Worm (Caenorhabditis elegans) whole organism, late embryonic: ENCODE results near the gene gadr-2.

Experiments used
- C38D4.7 ChIP-seq: fragments of 200-800 bp; sonication (Bioruptor generic); optimal IDR thresholded peaks from 2 replicates; lab custom pipeline; 2018; ENCODE audit warnings: mild to moderate bottlenecking, missing genetic modification characterization, moderate library complexity, missing compliant biosample characterization
- K02D7.2 ChIP-seq: sonication (generic microtip); optimal IDR thresholded peaks from 2 replicates; lab custom pipeline; 2017; ENCODE audit warnings: mild to moderate bottlenecking, missing genetic modification characterization, missing compliant biosample characterization
- K09A11.1 ChIP-seq: sonication (generic microtip); optimal IDR thresholded peaks from 2 replicates; lab custom pipeline; 2017; ENCODE audit warnings: antibody characterized with exemption, mild to moderate bottlenecking, missing genetic modification characterization, missing compliant biosample characterization; ENCODE audit not compliant: insufficient read depth
- ceh-19 ChIP-seq: fragments of 200-800 bp; sonication (Bioruptor generic); optimal IDR thresholded peaks from 2 replicates; lab custom pipeline; 2018; ENCODE audit warnings: mild to moderate bottlenecking, missing genetic modification characterization, missing compliant biosample characterization
- ceh-22 ChIP-seq: sonication (generic microtip); optimal IDR thresholded peaks from 2 replicates; lab custom pipeline; 2017; ENCODE audit warnings: missing biosample characterization, missing genetic modification characterization
- ceh-24 ChIP-seq: sonication (generic microtip); optimal IDR thresholded peaks from 2 replicates; lab custom pipeline; 2016; ENCODE audit warnings: mild to moderate bottlenecking, missing genetic modification characterization, missing compliant biosample characterization
- ceh-34 ChIP-seq: sonication (generic microtip); optimal IDR thresholded peaks from 2 replicates; lab custom pipeline; 2016; ENCODE audit warnings: mild to moderate bottlenecking, missing genetic modification characterization, missing compliant biosample characterization
- ceh-45 ChIP-seq: fragments of 200-800 bp; sonication (Bioruptor generic); IDR thresholded peaks from 2 replicates; pipeline ENCODE4 v1.3.6; 2022; ENCODE audit warnings: missing genetic modification reagents, missing genetic modification characterization, missing compliant biosample characterization
- che-1 ChIP-seq: sonication (generic microtip); optimal IDR thresholded peaks from 2 replicates; lab custom pipeline; 2016; ENCODE audit warnings: mild to moderate bottlenecking, missing genetic modification characterization, missing compliant biosample characterization
- dmd-4 ChIP-seq: sonication (generic microtip); optimal IDR thresholded peaks from 2 replicates; lab custom pipeline; 2016; ENCODE audit warnings: borderline replicate concordance, missing genetic modification characterization, missing compliant biosample characterization
- dve-1 ChIP-seq: sonication (generic microtip); optimal IDR thresholded peaks from 2 replicates; lab custom pipeline; 2017; ENCODE audit warnings: antibody characterized with exemption, mild to moderate bottlenecking, missing genetic modification characterization, missing compliant biosample characterization
- elt-2 ChIP-seq: sonication (generic microtip); optimal IDR thresholded peaks from 2 replicates; lab custom pipeline; 2016; ENCODE audit warnings: missing genetic modification reagents, missing genetic modification characterization, missing compliant biosample characterization
- eyg-1 ChIP-seq: sonication (generic microtip); optimal IDR thresholded peaks from 2 replicates; lab custom pipeline; 2016; ENCODE audit warnings: missing genotype, missing genetic modification characterization, missing compliant biosample characterization
- fax-1 ChIP-seq: sonication (generic microtip); optimal IDR thresholded peaks from 2 replicates; lab custom pipeline; 2016; ENCODE audit warnings: missing genotype, missing genetic modification characterization, missing compliant biosample characterization
- fkh-6 ChIP-seq: sonication (generic microtip); optimal IDR thresholded peaks from 2 replicates; lab custom pipeline; 2016; ENCODE audit warnings: missing genetic modification characterization, missing compliant biosample characterization
- hlh-13 ChIP-seq: fragments of 200-800 bp; sonication (Bioruptor generic); optimal IDR thresholded peaks from 2 replicates; lab custom pipeline; 2018; ENCODE audit warnings: mild to moderate bottlenecking, missing genetic modification characterization, missing compliant biosample characterization
- hlh-15 ChIP-seq: sonication (generic microtip); optimal IDR thresholded peaks from 2 replicates; lab custom pipeline; 2016; ENCODE audit warnings: missing genetic modification characterization, missing compliant biosample characterization
- hlh-30 ChIP-seq: sonication (generic microtip); optimal IDR thresholded peaks from 2 replicates; lab custom pipeline; 2017; ENCODE audit warnings: antibody characterized with exemption, missing genetic modification characterization, missing compliant biosample characterization; ENCODE audit not compliant: insufficient read depth
- hlh-6 ChIP-seq: sonication (generic microtip); optimal IDR thresholded peaks from 2 replicates; lab custom pipeline; 2016; ENCODE audit warnings: missing genotype, missing genetic modification characterization, missing compliant biosample characterization
- lim-6 ChIP-seq: sonication (generic microtip); optimal IDR thresholded peaks from 2 replicates; lab custom pipeline; 2016; ENCODE audit warnings: missing genetic modification characterization, missing compliant biosample characterization
- madf-2 ChIP-seq: sonication (generic microtip); optimal IDR thresholded peaks from 2 replicates; lab custom pipeline; 2017; ENCODE audit warnings: missing genetic modification characterization, missing compliant biosample characterization
- nhr-232 ChIP-seq: sonication (generic microtip); optimal IDR thresholded peaks from 2 replicates; lab custom pipeline; 2016; ENCODE audit warnings: missing genetic modification characterization, missing compliant biosample characterization
- odd-2 ChIP-seq: sonication (generic microtip); optimal IDR thresholded peaks from 2 replicates; lab custom pipeline; 2017; ENCODE audit warnings: antibody characterized with exemption, mild to moderate bottlenecking, missing genetic modification characterization, missing compliant biosample characterization
- pag-3 ChIP-seq: sonication (generic microtip); optimal IDR thresholded peaks from 2 replicates; lab custom pipeline; 2016; ENCODE audit warnings: missing compliant biosample characterization, missing genetic modification characterization, borderline replicate concordance
- pat-9 ChIP-seq: fragments of 200-800 bp; sonication (Bioruptor generic); optimal IDR thresholded peaks from 2 replicates; lab custom pipeline; 2018; ENCODE audit warnings: mild to moderate bottlenecking, missing genetic modification characterization, moderate library complexity, missing compliant biosample characterization
- pax-1 ChIP-seq: fragments of 150-350 bp; optimal IDR thresholded peaks from 2 replicates; lab custom pipeline; 2014; ENCODE audit warnings: missing biosample characterization, missing genetic modification characterization
- rnt-1 ChIP-seq: sonication (generic microtip); optimal IDR thresholded peaks from 2 replicates; lab custom pipeline; 2016; ENCODE audit warnings: missing genetic modification characterization, missing compliant biosample characterization
- sdc-2 ChIP-seq: sonication (generic microtip); optimal IDR thresholded peaks from 2 replicates; lab custom pipeline; 2016; ENCODE audit warnings: missing genotype, missing genetic modification characterization, missing compliant biosample characterization
- sox-2 ChIP-seq: fragments of 200-800 bp; sonication (Bioruptor generic); IDR thresholded peaks from 2 replicates; pipeline ENCODE4 v1.3.6; 2022; ENCODE audit warnings: missing genetic modification reagents, missing genetic modification characterization, missing compliant biosample characterization
- syd-9 ChIP-seq: sonication (generic microtip); optimal IDR thresholded peaks from 2 replicates; lab custom pipeline; 2016; ENCODE audit warnings: mild to moderate bottlenecking, missing genetic modification characterization, moderate library complexity, missing compliant biosample characterization
- tbx-2 ChIP-seq: sonication (generic microtip); optimal IDR thresholded peaks from 2 replicates; lab custom pipeline; 2016; ENCODE audit warnings: missing genetic modification characterization, missing compliant biosample characterization
- tbx-7 ChIP-seq: sonication (generic microtip); optimal IDR thresholded peaks from 2 replicates; lab custom pipeline; 2016; ENCODE audit warnings: missing genotype, missing genetic modification characterization, missing compliant biosample characterization
- ttx-3 ChIP-seq: sonication (generic microtip); optimal IDR thresholded peaks from 2 replicates; lab custom pipeline; 2016; ENCODE audit warnings: missing genetic modification reagents, missing genetic modification characterization, missing compliant biosample characterization
- zip-5 ChIP-seq: sonication (generic microtip); optimal IDR thresholded peaks from 2 replicates; lab custom pipeline; 2016; ENCODE audit warnings: missing genetic modification characterization, missing compliant biosample characterization
- ztf-16 ChIP-seq: sonication (generic microtip); optimal IDR thresholded peaks from 2 replicates; lab custom pipeline; 2017; ENCODE audit warnings: missing genetic modification characterization, missing compliant biosample characterization

The gadr-2 gene

DNA sequence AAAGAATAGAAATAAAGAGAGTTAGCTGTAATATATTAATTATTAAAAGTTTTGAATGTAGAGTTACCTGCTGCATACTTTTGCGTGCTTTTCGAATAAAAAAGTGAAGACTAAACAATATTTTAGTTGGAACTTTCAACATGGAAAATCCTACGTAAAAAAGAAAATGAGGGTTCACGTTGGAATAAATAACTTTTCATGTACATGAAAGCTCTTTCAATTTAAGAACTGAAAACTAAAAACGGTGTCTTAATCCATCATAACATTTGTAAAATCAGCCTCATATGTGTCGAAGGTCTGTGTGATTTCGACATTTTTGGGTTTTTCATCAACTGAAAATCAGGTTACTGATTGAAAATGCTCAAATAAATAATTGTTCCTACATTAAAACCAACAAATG is 21.3 kb upstream of the gadr-2 start, which contains the start of gene ttr-9:
Gene ttr-9, minus strand, starts transcription at position 101 of the 400 bp plus-strand sequence.
- TF ChIP-seq sdc-2 (tag; lab: Kevin White, UChicago) (no peak), ceh-22 (no peak), rnt-1 (tag; lab: Kevin White, UChicago) (no peak), eyg-1 (tag; lab: Kevin White, UChicago) (no peak), ceh-45 (GFP tag; lab: Robert Waterston, UW) (no peak), nhr-232 (tag; lab: Kevin White, UChicago) (no peak), tbx-7 (tag; lab: Kevin White, UChicago) (no peak), pax-1 (no peak), fax-1 (tag; lab: Kevin White, UChicago) (no peak), K02D7.2 (tag; lab: Kevin White, UChicago) (no peak), dve-1 (tag; lab: Kevin White, UChicago) (no peak), fkh-6 (tag; lab: Kevin White, UChicago) (no peak)

DNA sequence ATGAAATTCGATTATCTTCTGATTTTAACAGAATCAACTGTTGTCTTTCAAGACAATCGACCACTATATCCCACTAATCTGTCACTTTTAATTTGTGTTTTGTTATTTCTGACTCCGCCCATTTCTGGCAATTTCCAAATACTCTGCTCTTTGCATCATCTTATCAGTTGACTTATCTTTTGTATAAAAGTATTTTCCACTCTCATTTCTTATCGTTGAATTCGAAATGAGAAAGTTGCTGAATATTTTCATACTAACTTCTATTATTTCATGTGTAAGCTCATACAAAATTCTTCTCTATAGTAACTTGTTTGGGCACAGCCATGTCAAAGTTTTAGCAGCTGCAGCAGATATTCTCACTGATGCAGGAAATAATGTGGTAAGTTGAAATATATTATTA is 15.2 kb upstream of the gadr-2 start, which contains the start of gene ugt-21:
Gene ugt-21, plus strand, starts transcription at position 212 of the 400 bp plus-strand sequence.
- TF ChIP-seq elt-2 (tag; lab: Kevin White, UChicago) = peak; percentile 22
- TF ChIP-seq dve-1 (tag; lab: Kevin White, UChicago) = no peak

DNA sequence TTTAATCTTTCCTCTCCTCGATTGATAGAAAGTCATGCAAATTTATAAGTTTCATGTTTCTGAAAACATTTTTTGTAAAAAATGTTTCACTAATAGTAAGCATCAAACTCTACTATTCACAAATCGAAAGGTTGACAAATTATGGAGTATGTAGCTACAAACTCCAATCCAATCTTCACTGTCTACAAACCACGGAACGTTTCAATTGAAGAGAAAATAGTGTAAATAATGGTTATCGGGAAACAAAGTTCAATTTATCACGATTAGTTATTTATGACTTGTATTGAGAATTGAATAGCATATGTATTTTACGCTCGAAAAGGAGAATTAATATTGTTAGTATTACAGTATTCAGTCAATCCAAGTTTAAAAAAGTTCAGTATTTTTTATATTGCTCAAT is 14.7 kb upstream of the gadr-2 start:
- TF ChIP-seq syd-9 (tag; lab: Kevin White, UChicago) (no peak), C38D4.7 (GFP tag; lab: Kevin White, UChicago) (no peak), tbx-2 (tag; lab: Kevin White, UChicago) (no peak), hlh-6 (tag; lab: Kevin White, UChicago) (no peak), hlh-13 (GFP tag; lab: Kevin White, UChicago) (no peak), che-1 (no peak), fkh-6 (tag; lab: Kevin White, UChicago) (no peak), ceh-24 (tag; lab: Kevin White, UChicago) (no peak), K09A11.1 (tag; lab: Kevin White, UChicago) (no peak), madf-2 (no peak)
- TF ChIP-seq, all 69 proteins: peak for 0

DNA sequence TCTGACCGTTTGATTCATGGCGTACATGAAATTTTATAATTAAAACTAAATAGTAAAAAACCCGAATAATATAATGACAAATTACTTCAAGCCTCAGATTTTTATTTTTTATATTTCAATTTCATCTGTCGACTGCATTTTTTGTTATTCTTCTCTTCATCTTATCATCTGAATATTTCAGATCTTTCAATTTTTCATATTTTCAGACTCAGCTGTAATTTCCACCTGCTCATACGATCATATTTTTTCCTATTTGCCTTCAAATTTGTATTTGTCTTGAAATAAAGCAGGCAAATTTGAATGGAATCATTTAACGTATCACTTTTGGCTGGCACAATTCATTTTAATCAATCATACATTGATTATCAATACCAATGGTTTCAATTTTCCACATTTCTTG is 13.1 kb upstream of the gadr-2 start, which contains the start of gene sru-4:
Gene sru-4, plus strand, starts transcription at position 301 of the 400 bp plus-strand sequence.
- no peak for TF ChIP-seq hlh-30
- no peak for TF ChIP-seq tbx-7 (tag; lab: Kevin White, UChicago)
- no peak for TF ChIP-seq hlh-6 (tag; lab: Kevin White, UChicago)
- TF ChIP-seq K02D7.2 (tag; lab: Kevin White, UChicago) = no peak
- TF ChIP-seq pat-9 (tag; lab: Kevin White, UChicago) = no peak
- TF ChIP-seq pax-1 = no peak
- TF ChIP-seq pag-3 (tag; lab: Kevin White, UChicago) = no peak
- TF ChIP-seq ztf-16 (tag; lab: Kevin White, UChicago) = no peak
- TF ChIP-seq nhr-232 (tag; lab: Kevin White, UChicago) = no peak
- TF ChIP-seq sox-2 (GFP tag; lab: Robert Waterston, UW) = no peak
- TF ChIP-seq ceh-34 (tag; lab: Kevin White, UChicago) = no peak
- TF ChIP-seq dmd-4 (tag; lab: Kevin White, UChicago) = no peak
- TF ChIP-seq lim-6 = no peak
- no peak for TF ChIP-seq ceh-19 (GFP tag; lab: Kevin White, UChicago)
- TF ChIP-seq zip-5 (tag; lab: Kevin White, UChicago) = no peak
- TF ChIP-seq odd-2 (tag; lab: Kevin White, UChicago) = no peak
- no peak for TF ChIP-seq ttx-3
- no peak for TF ChIP-seq fkh-6 (tag; lab: Kevin White, UChicago)
- no peak for TF ChIP-seq hlh-15 (tag; lab: Kevin White, UChicago)
